Fruit fly (Drosophila melanogaster) whole organism, embryonic: ENCODE measurements around the gene vtd.

Source experiments
- CG11247 ChIP-seq: fragments of 200-800 bp; sonication (Bioruptor generic); IDR thresholded peaks from 2 replicates; pipeline ENCODE4 v1.3.6; 2022; ENCODE audit warnings: missing biosample characterization, missing genetic modification characterization
- CG12219 ChIP-seq: fragments of 200-800 bp; sonication (Bioruptor generic); optimal IDR thresholded peaks from 3 replicates; lab custom pipeline; 2018; ENCODE audit warnings: missing biosample characterization, mild to moderate bottlenecking, missing genetic modification characterization
- CG8388 ChIP-seq: fragments of 200-800 bp; sonication (Bioruptor generic); optimal IDR thresholded peaks from 2 replicates; lab custom pipeline; 2019; ENCODE audit warnings: missing biosample characterization, mild to moderate bottlenecking, missing genetic modification characterization, moderate library complexity
- HLH54F ChIP-seq: fragments of 200-800 bp; sonication (Bioruptor generic); optimal IDR thresholded peaks from 3 replicates; lab custom pipeline; 2016; ENCODE audit warnings: missing biosample characterization, missing genetic modification characterization
- Mad ChIP-seq: fragments of 200-800 bp; sonication (Bioruptor generic); optimal IDR thresholded peaks from 2 replicates; lab custom pipeline; 2016; ENCODE audit warnings: missing biosample characterization, missing genetic modification characterization
- NfI ChIP-seq: fragments of 200-800 bp; sonication (Bioruptor generic); optimal IDR thresholded peaks from 3 replicates; lab custom pipeline; 2018; ENCODE audit warnings: missing biosample characterization, mild to moderate bottlenecking, missing genetic modification characterization, moderate library complexity
- Opbp ChIP-seq: fragments of 200-800 bp; sonication (Bioruptor generic); IDR thresholded peaks from 3 replicates; pipeline ENCODE4 v1.3.6; 2022; ENCODE audit warnings: missing biosample characterization, missing genetic modification characterization; ENCODE audit not compliant: partially characterized antibody
- Rfx ChIP-seq: fragments of 200-800 bp; sonication (Bioruptor generic); IDR thresholded peaks from 2 replicates; pipeline ENCODE4 v1.3.6; 2022; ENCODE audit warnings: missing biosample characterization, missing genetic modification characterization
- Ssrp ChIP-seq: fragments of 200-800 bp; sonication (Bioruptor generic); optimal IDR thresholded peaks from 2 replicates; lab custom pipeline; 2018; ENCODE audit warnings: missing biosample characterization, mild to moderate bottlenecking, missing genetic modification characterization, moderate library complexity
- Xbp1 ChIP-seq: fragments of 200-800 bp; sonication (Bioruptor generic); optimal IDR thresholded peaks from 3 replicates; lab custom pipeline; 2016; ENCODE audit warnings: missing biosample characterization, mild to moderate bottlenecking, missing genetic modification characterization
- h ChIP-seq: fragments of >200 bp; optimal IDR thresholded peaks from 2 replicates; lab custom pipeline; 2017
- ham ChIP-seq: fragments of 200-800 bp; sonication (Bioruptor generic); IDR thresholded peaks from 2 replicates; pipeline ENCODE4 v1.3.6; 2022; ENCODE audit warnings: missing biosample characterization, missing genetic modification characterization
- lola ChIP-seq, 3 experiments: fragments of >200 bp in 2 of 3; fragments of 200-800 bp in 1 of 3; sonication (Bioruptor generic) in 1 of 3; optimal IDR thresholded peaks; 2 replicates each; lab custom pipeline; 2017 to 2019; ENCODE audit warnings: missing biosample characterization in 3 of 3, missing genetic modification characterization in 3 of 3, mild to moderate bottlenecking in 1 of 3, moderate library complexity in 1 of 3
- usp ChIP-seq: fragments of >200 bp; optimal IDR thresholded peaks from 2 replicates; lab custom pipeline; 2017; ENCODE audit warnings: missing biosample characterization, missing genetic modification characterization

DNA sequence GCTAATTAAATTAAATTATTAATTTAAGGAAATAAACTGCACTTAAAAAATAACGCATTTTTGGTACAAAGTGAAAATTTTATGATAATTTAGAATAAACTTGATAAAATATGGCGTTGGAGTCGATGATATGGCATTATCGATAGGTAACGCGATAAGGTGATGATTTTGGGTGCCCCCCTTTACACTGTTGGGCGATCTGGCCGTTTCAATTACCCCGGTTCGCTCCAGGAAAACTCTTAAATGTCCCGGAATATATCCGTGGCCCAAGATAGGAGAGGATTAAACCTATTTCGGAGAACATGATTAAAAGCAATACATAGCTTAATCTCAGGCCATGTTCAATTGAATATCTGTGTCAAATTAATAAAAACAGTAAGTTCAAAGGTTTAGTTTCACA is 1.3 kb upstream of the vtd start:
- no peak for TF ChIP-seq Rfx (GFP tag; lab: Robert Waterston, UW)
- no peak for TF ChIP-seq ham (GFP tag; lab: Robert Waterston, UW)
- TF ChIP-seq Xbp1 (GFP tag; lab: Kevin White, UChicago): no peak
- TF ChIP-seq CG8388 (GFP tag; lab: Kevin White, UChicago): no peak
- no peak for TF ChIP-seq usp
- no peak for TF ChIP-seq CG11247 (GFP tag; lab: Robert Waterston, UW)
- TF ChIP-seq Opbp (GFP tag; lab: Robert Waterston, UW): no peak
- TF ChIP-seq Ssrp (tag; lab: Kevin White, UChicago): no peak
- TF ChIP-seq lola (GFP tag; optimal IDR thresholded peaks at IDR 0.05; lab: Kevin White, UChicago): no peak
- no peak for TF ChIP-seq CG12219
- no peak for TF ChIP-seq HLH54F (GFP tag; lab: Kevin White, UChicago)
- TF ChIP-seq Mad: no peak
- TF ChIP-seq h (lab: Kevin White, UChicago): no peak
- no peak for TF ChIP-seq NfI
